Fruit fly (Drosophila melanogaster) whole organism, embryonic: ENCODE results near the gene CatB.

Source experiments
- Ada2b ChIP-seq: fragments of 200-800 bp; sonication (Bioruptor generic); IDR thresholded peaks from 2 replicates; pipeline ENCODE4 v1.3.6; 2022; ENCODE audit warnings: missing biosample characterization, missing genetic modification characterization
- Atf3 ChIP-seq: fragments of 200-800 bp; sonication (Bioruptor generic); optimal IDR thresholded peaks from 3 replicates; lab custom pipeline; 2016; ENCODE audit warnings: missing biosample characterization, missing genetic modification characterization
- Bgb ChIP-seq: fragments of 200-800 bp; sonication (Bioruptor generic); IDR thresholded peaks from 2 replicates; pipeline ENCODE4 v1.3.6; 2022; ENCODE audit warnings: missing biosample characterization, missing genetic modification characterization; ENCODE audit not compliant: partially characterized antibody
- CG12659 ChIP-seq: fragments of 200-800 bp; sonication (Bioruptor generic); optimal IDR thresholded peaks from 3 replicates; lab custom pipeline; 2017; ENCODE audit warnings: mild to moderate bottlenecking, missing biosample characterization, missing genetic modification reagents, missing genetic modification characterization
- CG12744 ChIP-seq: fragments of 200-800 bp; sonication (Bioruptor generic); optimal IDR thresholded peaks from 2 replicates; lab custom pipeline; 2016; ENCODE audit warnings: missing biosample characterization, missing genetic modification characterization
- CG13624 ChIP-seq: fragments of 200-800 bp; sonication (Bioruptor generic); optimal IDR thresholded peaks from 2 replicates; lab custom pipeline; 2016; ENCODE audit warnings: missing biosample characterization, missing genetic modification characterization
- CG15011 ChIP-seq: fragments of 200-800 bp; sonication (Bioruptor generic); optimal IDR thresholded peaks from 3 replicates; lab custom pipeline; 2018; ENCODE audit warnings: missing biosample characterization, mild to moderate bottlenecking, missing genetic modification characterization
- CG15269 ChIP-seq: fragments of 200-800 bp; sonication (Bioruptor generic); optimal IDR thresholded peaks from 2 replicates; lab custom pipeline; 2018; ENCODE audit warnings: missing biosample characterization, mild to moderate bottlenecking, missing genetic modification characterization, moderate library complexity
- CG15696 ChIP-seq: fragments of 200-800 bp; sonication (Bioruptor generic); optimal IDR thresholded peaks from 2 replicates; lab custom pipeline; 2019; ENCODE audit warnings: missing biosample characterization, mild to moderate bottlenecking, missing genetic modification characterization, moderate library complexity
- CG18476 ChIP-seq: fragments of 200-800 bp; sonication (Bioruptor generic); optimal IDR thresholded peaks from 2 replicates; lab custom pipeline; 2016; ENCODE audit warnings: missing biosample characterization, mild to moderate bottlenecking, missing genetic modification characterization
- CG2202 ChIP-seq: fragments of 200-800 bp; sonication (Bioruptor generic); optimal IDR thresholded peaks from 2 replicates; lab custom pipeline; 2018; ENCODE audit warnings: missing biosample characterization, mild to moderate bottlenecking, missing genetic modification characterization
- CG30403 ChIP-seq: fragments of 200-800 bp; sonication (Bioruptor generic); optimal IDR thresholded peaks from 3 replicates; lab custom pipeline; 2016; ENCODE audit warnings: missing biosample characterization, missing genetic modification characterization
- CG3065 ChIP-seq: fragments of 200-800 bp; sonication (Bioruptor generic); optimal IDR thresholded peaks from 2 replicates; lab custom pipeline; 2016; ENCODE audit warnings: missing biosample characterization, missing genetic modification characterization
- CG4424 ChIP-seq: fragments of 200-800 bp; sonication (Bioruptor generic); optimal IDR thresholded peaks from 3 replicates; lab custom pipeline; 2016; ENCODE audit warnings: missing biosample characterization, missing genetic modification characterization
- CG7987 ChIP-seq: fragments of 200-800 bp; sonication (Bioruptor generic); optimal IDR thresholded peaks from 2 replicates; lab custom pipeline; 2018; ENCODE audit warnings: missing biosample characterization, mild to moderate bottlenecking, missing genetic modification characterization, moderate library complexity
- CG8924 ChIP-seq: fragments of 200-800 bp; optimal IDR thresholded peaks from 3 replicates; lab custom pipeline; 2019; ENCODE audit warnings: missing biosample characterization, mild to moderate bottlenecking, missing genetic modification characterization, moderate library complexity
- CG9817 ChIP-seq: fragments of 200-800 bp; sonication (Bioruptor generic); optimal IDR thresholded peaks from 2 replicates; lab custom pipeline; 2018; ENCODE audit warnings: missing biosample characterization, mild to moderate bottlenecking, missing genetic modification characterization, moderate library complexity
- CHES-1-like ChIP-seq: fragments of 200-800 bp; sonication (Bioruptor generic); optimal IDR thresholded peaks from 2 replicates; lab custom pipeline; 2016; ENCODE audit warnings: missing biosample characterization, missing genetic modification characterization
- Chrac-16 ChIP-seq: fragments of 200-800 bp; sonication (Bioruptor generic); optimal IDR thresholded peaks from 3 replicates; lab custom pipeline; 2016; ENCODE audit warnings: missing biosample characterization, missing genetic modification characterization
- Dp ChIP-seq: fragments of 200-800 bp; sonication (Bioruptor generic); optimal IDR thresholded peaks from 2 replicates; lab custom pipeline; 2018; ENCODE audit warnings: missing biosample characterization, mild to moderate bottlenecking, missing genetic modification characterization, moderate library complexity
- Gsc ChIP-seq: fragments of 200-800 bp; sonication (Bioruptor generic); IDR thresholded peaks from 2 replicates; pipeline ENCODE4 v1.3.6; 2022; ENCODE audit warnings: missing biosample characterization, missing genetic modification characterization
- Max ChIP-seq: fragments of 200-800 bp; sonication (Bioruptor generic); optimal IDR thresholded peaks from 2 replicates; lab custom pipeline; 2016; ENCODE audit warnings: missing biosample characterization, mild to moderate bottlenecking, missing genetic modification characterization
- Rx ChIP-seq: fragments of 200-800 bp; sonication (Bioruptor generic); IDR thresholded peaks from 2 replicates; pipeline ENCODE4 v1.3.6; 2022; ENCODE audit warnings: missing biosample characterization, missing genetic modification characterization
- Stat92E ChIP-seq, 3 experiments: fragments of >200 bp in 2 of 3; fragments of 200-800 bp in 1 of 3; sonication (Bioruptor generic) in 1 of 3; optimal IDR thresholded peaks; 2 replicates each; lab custom pipeline; 2017 to 2019; ENCODE audit warnings: missing biosample characterization in 3 of 3, missing genetic modification characterization in 3 of 3, mild to moderate bottlenecking in 1 of 3, moderate library complexity in 1 of 3
- Taf1 ChIP-seq: fragments of 200-800 bp; sonication (Bioruptor generic); IDR thresholded peaks from 2 replicates; pipeline ENCODE4 v1.3.6; 2022; ENCODE audit warnings: missing biosample characterization, missing genetic modification characterization
- ac ChIP-seq: fragments of 200-800 bp; sonication (Bioruptor generic); optimal IDR thresholded peaks from 3 replicates; lab custom pipeline; 2017; ENCODE audit warnings: missing biosample characterization, mild to moderate bottlenecking, missing genetic modification characterization
- aop ChIP-seq: fragments of 200-800 bp; sonication (Bioruptor generic); IDR thresholded peaks from 2 replicates; pipeline ENCODE4 v1.3.6; 2022; ENCODE audit warnings: missing biosample characterization, missing genetic modification characterization
- corto ChIP-seq: fragments of 200-800 bp; sonication (Bioruptor generic); optimal IDR thresholded peaks from 2 replicates; lab custom pipeline; 2016; ENCODE audit warnings: missing biosample characterization, mild to moderate bottlenecking, missing genetic modification characterization, moderate library complexity
- ewg ChIP-seq: fragments of 200-800 bp; sonication (Bioruptor generic); optimal IDR thresholded peaks from 3 replicates; lab custom pipeline; 2017; ENCODE audit warnings: mild to moderate bottlenecking, missing biosample characterization, missing genetic modification reagents, missing genetic modification characterization
- eyg ChIP-seq: fragments of 200-800 bp; sonication (Bioruptor generic); optimal IDR thresholded peaks from 3 replicates; lab custom pipeline; 2016; ENCODE audit warnings: missing biosample characterization, missing genetic modification characterization
- fd3F ChIP-seq: fragments of 200-800 bp; sonication (Bioruptor generic); optimal IDR thresholded peaks from 2 replicates; lab custom pipeline; 2018; ENCODE audit warnings: missing biosample characterization, mild to moderate bottlenecking, missing genetic modification characterization, moderate library complexity
- grn ChIP-seq: fragments of 200-800 bp; sonication (Bioruptor generic); optimal IDR thresholded peaks from 3 replicates; lab custom pipeline; 2017; ENCODE audit warnings: missing biosample characterization, missing genetic modification characterization
- jumu ChIP-seq: fragments of 200-800 bp; sonication (Bioruptor generic); optimal IDR thresholded peaks from 3 replicates; lab custom pipeline; 2016; ENCODE audit warnings: missing biosample characterization, missing genetic modification characterization
- kay ChIP-seq: fragments of 200-800 bp; sonication (Bioruptor generic); optimal IDR thresholded peaks from 2 replicates; lab custom pipeline; 2016; ENCODE audit warnings: missing biosample characterization, missing genetic modification characterization
- luna ChIP-seq: fragments of 200-800 bp; sonication (Bioruptor generic); optimal IDR thresholded peaks from 2 replicates; lab custom pipeline; 2016; ENCODE audit warnings: missing biosample characterization, missing genetic modification characterization
- mam ChIP-seq: fragments of 200-800 bp; sonication (Bioruptor generic); optimal IDR thresholded peaks from 3 replicates; lab custom pipeline; 2016; ENCODE audit warnings: missing biosample characterization, missing genetic modification characterization
- nom ChIP-seq: fragments of 200-800 bp; sonication (Bioruptor generic); optimal IDR thresholded peaks from 2 replicates; lab custom pipeline; 2017; ENCODE audit warnings: missing biosample characterization, missing genetic modification characterization, mild to moderate bottlenecking, moderate library complexity, missing genetic modification reagents
- pros ChIP-seq: fragments of 200-800 bp; sonication (Bioruptor generic); optimal IDR thresholded peaks from 3 replicates; lab custom pipeline; 2019; ENCODE audit warnings: missing biosample characterization, mild to moderate bottlenecking, missing genetic modification characterization, moderate library complexity
- repo ChIP-seq: fragments of 200-800 bp; sonication (Bioruptor generic); optimal IDR thresholded peaks from 2 replicates; lab custom pipeline; 2016; ENCODE audit warnings: missing biosample characterization, missing genetic modification characterization
- run ChIP-seq: fragments of 200-800 bp; sonication (Bioruptor generic); optimal IDR thresholded peaks from 3 replicates; lab custom pipeline; 2018; ENCODE audit warnings: missing biosample characterization, mild to moderate bottlenecking, missing genetic modification characterization
- schlank ChIP-seq: fragments of 200-800 bp; sonication (Bioruptor generic); optimal IDR thresholded peaks from 2 replicates; lab custom pipeline; 2018; ENCODE audit warnings: missing biosample characterization, mild to moderate bottlenecking, missing genetic modification characterization
- sd ChIP-seq: fragments of 200-800 bp; sonication (Bioruptor generic); optimal IDR thresholded peaks from 3 replicates; lab custom pipeline; 2018; ENCODE audit warnings: missing biosample characterization, mild to moderate bottlenecking, missing genetic modification characterization, moderate library complexity
- sim ChIP-seq: fragments of 200-800 bp; sonication (Bioruptor generic); IDR thresholded peaks from 2 replicates; pipeline ENCODE4 v1.3.6; 2022; ENCODE audit warnings: missing biosample characterization, missing genetic modification characterization
- slbo ChIP-seq: fragments of 200-800 bp; sonication (Bioruptor generic); IDR thresholded peaks from 2 replicates; pipeline ENCODE4 v1.3.6; 2022; ENCODE audit warnings: missing biosample characterization, missing genetic modification characterization
- stwl ChIP-seq: fragments of 200-800 bp; sonication (Bioruptor generic); optimal IDR thresholded peaks from 3 replicates; lab custom pipeline; 2018; ENCODE audit warnings: missing biosample characterization, mild to moderate bottlenecking, missing genetic modification characterization, moderate library complexity
- tna ChIP-seq: fragments of 200-800 bp; sonication (Bioruptor generic); IDR thresholded peaks from 2 replicates; pipeline ENCODE4 v1.3.6; 2022; ENCODE audit warnings: missing biosample characterization, missing genetic modification characterization; ENCODE audit not compliant: partially characterized antibody
- trem ChIP-seq: fragments of 200-800 bp; optimal IDR thresholded peaks from 3 replicates; lab custom pipeline; 2019; ENCODE audit warnings: missing biosample characterization, mild to moderate bottlenecking, missing genetic modification characterization, moderate library complexity
- wdn ChIP-seq: fragments of 200-800 bp; sonication (Bioruptor generic); IDR thresholded peaks from 2 replicates; pipeline ENCODE4 v1.3.6; 2022; ENCODE audit warnings: missing biosample characterization, missing genetic modification characterization
- z ChIP-seq: fragments of 200-800 bp; sonication (Bioruptor generic); IDR thresholded peaks from 3 replicates; pipeline ENCODE4 v1.3.6; 2022; ENCODE audit warnings: missing biosample characterization, missing genetic modification characterization

CatB gene

dm6 chr2L:8717618-8718336, 12.4 kb downstream of the CatB start (continued):
- TF ChIP-seq wdn (GFP tag; lab: Robert Waterston, UW) (peak; percentile 84), aop (GFP tag; lab: Robert Waterston, UW) (peak; percentile 54; the same call in 1 of the 2 replicates), repo (GFP tag; lab: Kevin White, UChicago) (no peak), CG15696 (tag; lab: Kevin White, UChicago) (peak; percentile 62), Rx (peak; percentile 29; the same call in 1 of the 2 replicates), CG30403 (GFP tag; lab: Kevin White, UChicago) (peak; percentile 96), Stat92E (GFP tag; optimal IDR thresholded peaks at IDR 0.05; lab: Kevin White, UChicago) (peak in 1 of 3 experiments; percentile 53), CG8924 (peak; percentile 96), CG12744 (GFP tag; lab: Kevin White, UChicago) (peak; percentile 55), ac (no peak), CG9817 (tag; lab: Kevin White, UChicago) (peak; percentile 86), ewg (GFP tag; lab: Kevin White, UChicago) (peak; percentile 82), pros (GFP tag; lab: Kevin White, UChicago) (peak; percentile 47), CG13624 (GFP tag; lab: Kevin White, UChicago) (peak; percentile 52), eyg (no peak), CG2202 (peak; percentile 79), sim (GFP tag; lab: Robert Waterston, UW) (no peak), jumu (GFP tag; lab: Kevin White, UChicago) (peak; percentile 40), sd (tag; lab: Kevin White, UChicago) (peak; percentile 81), trem (peak; percentile 82), CHES-1-like (GFP tag; lab: Kevin White, UChicago) (peak; percentile 32), Chrac-16 (peak; percentile 85), tna (GFP tag; lab: Robert Waterston, UW) (no peak), nom (GFP tag; lab: Kevin White, UChicago) (peak; percentile 59), Taf1 (GFP tag; lab: Robert Waterston, UW) (peak; percentile 46; the same call in 1 of the 2 replicates), Max (peak; percentile 89), z (GFP tag; lab: Robert Waterston, UW) (0 out of 3 replicates have a peak, but pooled peaks have one; percentile 37), run (peak; percentile 64), Atf3 (peak; percentile 25), CG18476 (peak; percentile 88), schlank (tag; lab: Kevin White, UChicago) (peak; percentile 42), CG12659 (GFP tag; lab: Kevin White, UChicago) (peak; percentile 95), luna (GFP tag; lab: Kevin White, UChicago) (no peak), CG15011 (GFP tag; lab: Kevin White, UChicago) (peak; percentile 89), corto (no peak), kay (GFP tag; lab: Kevin White, UChicago) (peak; percentile 86), CG3065 (GFP tag; lab: Kevin White, UChicago) (peak; percentile 72), stwl (no peak), Gsc (GFP tag; lab: Robert Waterston, UW) (no peak), CG7987 (GFP tag; lab: Kevin White, UChicago) (peak; percentile 64), Bgb (GFP tag; lab: Robert Waterston, UW) (peak; percentile 25; the same call in 1 of the 2 replicates), Dp (GFP tag; lab: Kevin White, UChicago) (no peak), Ada2b (GFP tag; lab: Robert Waterston, UW) (peak; percentile 76), CG15269 (peak; percentile 95), CG4424 (GFP tag; lab: Kevin White, UChicago) (peak; percentile 91), grn (GFP tag; lab: Kevin White, UChicago) (no peak), slbo (peak; percentile 88), mam (GFP tag; lab: Kevin White, UChicago) (peak; percentile 57), fd3F (GFP tag; lab: Kevin White, UChicago) (peak; percentile 88)
